Worm (Caenorhabditis elegans) whole organism, young adult: ENCODE results near the gene C31E10.5.

Experiments used
- C17E4.6 ChIP-seq: fragments of 200-800 bp; sonication (Bioruptor generic); IDR thresholded peaks from 2 replicates; pipeline ENCODE4 v1.3.6; 2022; ENCODE audit warnings: missing genetic modification reagents, missing genetic modification characterization, missing compliant biosample characterization
- D2030.7 ChIP-seq: fragments of 200-800 bp; sonication (Bioruptor generic); IDR thresholded peaks from 2 replicates; pipeline ENCODE4 v1.3.6; 2022; ENCODE audit warnings: missing genetic modification reagents, missing genetic modification characterization, missing compliant biosample characterization
- F33H1.4 ChIP-seq: fragments of 200-800 bp; sonication (Bioruptor generic); IDR thresholded peaks from 2 replicates; pipeline ENCODE4 v1.3.6; 2022; ENCODE audit warnings: missing genetic modification reagents, missing genetic modification characterization, missing compliant biosample characterization
- F55B11.4 ChIP-seq: sonication (generic microtip); optimal IDR thresholded peaks from 2 replicates; lab custom pipeline; 2016; ENCODE audit warnings: missing compliant biosample characterization, missing genetic modification characterization, borderline replicate concordance; ENCODE audit not compliant: insufficient read depth
- K11D2.4 ChIP-seq: fragments of 200-800 bp; sonication (Bioruptor generic); IDR thresholded peaks from 2 replicates; pipeline ENCODE4 v1.3.6; 2022; ENCODE audit warnings: missing genetic modification reagents, missing genetic modification characterization, missing compliant biosample characterization
- K12H6.12 ChIP-seq: fragments of 200-800 bp; sonication (Bioruptor generic); optimal IDR thresholded peaks from 2 replicates; lab custom pipeline; 2018; ENCODE audit warnings: mild to moderate bottlenecking, missing genetic modification characterization, missing compliant biosample characterization
- Y53G8AR.9 ChIP-seq: fragments of 200-800 bp; sonication (Bioruptor generic); conservative IDR thresholded peaks from 2 replicates; pipeline ENCODE4 v1.3.6; 2022; ENCODE audit warnings: missing genetic modification reagents, missing genetic modification characterization, missing compliant biosample characterization
- Y79H2A.3 ChIP-seq: fragments of 200-800 bp; sonication (Bioruptor generic); conservative IDR thresholded peaks from 2 replicates; pipeline ENCODE4 v1.3.6; 2022; ENCODE audit warnings: missing genetic modification reagents, missing genetic modification characterization, missing compliant biosample characterization
- akir-1 ChIP-seq: fragments of 200-800 bp; sonication (Bioruptor generic); optimal IDR thresholded peaks from 2 replicates; lab custom pipeline; 2018; ENCODE audit warnings: mild to moderate bottlenecking, missing genetic modification characterization, moderate library complexity, missing compliant biosample characterization
- aptf-2 ChIP-seq: fragments of 200-800 bp; sonication (Bioruptor generic); conservative IDR thresholded peaks from 2 replicates; pipeline ENCODE4 v1.3.6; 2022; ENCODE audit warnings: missing genetic modification reagents, missing genetic modification characterization, missing compliant biosample characterization
- attf-5 ChIP-seq: fragments of 200-800 bp; sonication (Bioruptor generic); optimal IDR thresholded peaks from 2 replicates; lab custom pipeline; 2018; ENCODE audit warnings: mild to moderate bottlenecking, missing genetic modification characterization, missing compliant biosample characterization
- attf-6 ChIP-seq: fragments of 200-800 bp; sonication (Bioruptor generic); IDR thresholded peaks from 2 replicates; pipeline ENCODE4 v1.3.6; 2022; ENCODE audit warnings: missing genetic modification reagents, missing genetic modification characterization, missing compliant biosample characterization
- bed-1 ChIP-seq: fragments of 200-800 bp; sonication (Bioruptor generic); IDR thresholded peaks from 2 replicates; pipeline ENCODE4 v1.3.6; 2022; ENCODE audit warnings: missing genetic modification reagents, missing genetic modification characterization, missing compliant biosample characterization
- cebp-1 ChIP-seq, 2 experiments: fragments of 200-800 bp in 1 of 2; sonication (Bioruptor generic) in 1 of 2; sonication (generic microtip) in 1 of 2; IDR thresholded peaks in 1 of 2; optimal IDR thresholded peaks in 1 of 2; 2 replicates each; pipeline versions ENCODE4 v1.3.6 to Lab custom; 2017 to 2022; ENCODE audit warnings: missing compliant biosample characterization in 2 of 2, missing genetic modification characterization in 2 of 2, mild to moderate bottlenecking in 1 of 2, missing genetic modification reagents in 1 of 2, moderate library complexity in 1 of 2
- ceh-40 ChIP-seq: fragments of 200-800 bp; sonication (Bioruptor generic); IDR thresholded peaks from 2 replicates; pipeline ENCODE4 v1.3.6; 2022; ENCODE audit warnings: missing genetic modification characterization, missing compliant biosample characterization
- dox-1 ChIP-seq: fragments of 200-800 bp; sonication (Bioruptor generic); IDR thresholded peaks from 2 replicates; pipeline ENCODE4 v1.3.6; 2022; ENCODE audit warnings: missing genetic modification reagents, missing genetic modification characterization, missing compliant biosample characterization
- dpl-1 ChIP-seq: fragments of 150-350 bp; optimal IDR thresholded peaks from 2 replicates; lab custom pipeline; 2014; ENCODE audit warnings: missing biosample characterization, missing genetic modification reagents, missing genetic modification characterization
- efl-1 ChIP-seq: fragments of 150-350 bp; optimal IDR thresholded peaks from 2 replicates; lab custom pipeline; 2014; ENCODE audit warnings: missing biosample characterization, missing genetic modification reagents, missing genetic modification characterization
- egl-18 ChIP-seq: fragments of 200-800 bp; sonication (Bioruptor generic); IDR thresholded peaks from 2 replicates; pipeline ENCODE4 v1.3.6; 2022; ENCODE audit warnings: missing genetic modification reagents, missing genetic modification characterization, missing compliant biosample characterization
- egrh-3 ChIP-seq: fragments of 200-800 bp; sonication (Bioruptor generic); IDR thresholded peaks from 2 replicates; pipeline ENCODE4 v1.3.6; 2022; ENCODE audit warnings: missing genetic modification reagents, missing genetic modification characterization, missing compliant biosample characterization
- gei-17 ChIP-seq: fragments of 200-800 bp; sonication (Bioruptor generic); optimal IDR thresholded peaks from 2 replicates; lab custom pipeline; 2018; ENCODE audit warnings: mild to moderate bottlenecking, missing genetic modification characterization, missing compliant biosample characterization
- hlh-12 ChIP-seq: sonication (generic microtip); optimal IDR thresholded peaks from 2 replicates; lab custom pipeline; 2016; ENCODE audit warnings: missing genetic modification characterization, missing compliant biosample characterization
- hmg-20 ChIP-seq: fragments of 200-800 bp; sonication (Bioruptor generic); IDR thresholded peaks from 2 replicates; pipeline ENCODE4 v1.3.6; 2022; ENCODE audit warnings: missing genetic modification reagents, missing genetic modification characterization, missing compliant biosample characterization
- hsf-1 ChIP-seq: fragments of 200-800 bp; sonication (Bioruptor generic); IDR thresholded peaks from 2 replicates; pipeline ENCODE4 v1.3.6; 2022; ENCODE audit warnings: missing genetic modification reagents, missing genetic modification characterization, missing compliant biosample characterization
- let-526 ChIP-seq: fragments of 200-800 bp; sonication (Bioruptor generic); IDR thresholded peaks from 2 replicates; pipeline ENCODE4 v1.3.6; 2022; ENCODE audit warnings: missing genetic modification reagents, missing genetic modification characterization, missing compliant biosample characterization
- lin-40 ChIP-seq: sonication (generic microtip); optimal IDR thresholded peaks from 2 replicates; lab custom pipeline; 2016; ENCODE audit warnings: missing genetic modification characterization, mild to moderate bottlenecking, missing compliant biosample characterization, missing genotype, missing genetic modification reagents
- lin-54 ChIP-seq: fragments of 200-800 bp; sonication (Bioruptor generic); optimal IDR thresholded peaks from 2 replicates; lab custom pipeline; 2018; ENCODE audit warnings: mild to moderate bottlenecking, missing genetic modification characterization, missing compliant biosample characterization
- lir-1 ChIP-seq: fragments of 200-800 bp; sonication (Bioruptor generic); conservative IDR thresholded peaks from 2 replicates; pipeline ENCODE4 v1.3.6; 2022; ENCODE audit warnings: missing genetic modification reagents, missing genetic modification characterization, missing compliant biosample characterization
- lsl-1 ChIP-seq: fragments of 200-800 bp; sonication (Bioruptor generic); optimal IDR thresholded peaks from 2 replicates; lab custom pipeline; 2018; ENCODE audit warnings: mild to moderate bottlenecking, missing genetic modification characterization, moderate library complexity, missing compliant biosample characterization
- madf-10 ChIP-seq: sonication (generic microtip); optimal IDR thresholded peaks from 2 replicates; lab custom pipeline; 2016; ENCODE audit warnings: mild to moderate bottlenecking, missing genetic modification characterization, missing compliant biosample characterization
- madf-3 ChIP-seq: fragments of 200-800 bp; sonication (Bioruptor generic); IDR thresholded peaks from 2 replicates; pipeline ENCODE4 v1.3.6; 2022; ENCODE audit warnings: missing genetic modification reagents, missing genetic modification characterization, missing compliant biosample characterization
- mcd-1 ChIP-seq: fragments of 200-800 bp; sonication (Bioruptor generic); IDR thresholded peaks from 2 replicates; pipeline ENCODE4 v1.3.6; 2022; ENCODE audit warnings: missing genetic modification reagents, missing genetic modification characterization, missing compliant biosample characterization
- nhr-120 ChIP-seq: fragments of 200-800 bp; sonication (Bioruptor generic); IDR thresholded peaks from 2 replicates; pipeline ENCODE4 v1.3.6; 2022; ENCODE audit warnings: missing genetic modification characterization, missing compliant biosample characterization
- nhr-179 ChIP-seq: sonication (generic microtip); optimal IDR thresholded peaks from 2 replicates; lab custom pipeline; 2016; ENCODE audit warnings: mild to moderate bottlenecking, missing genetic modification characterization, missing compliant biosample characterization
- nhr-80 ChIP-seq: sonication (generic microtip); optimal IDR thresholded peaks from 2 replicates; lab custom pipeline; 2016; ENCODE audit warnings: missing genetic modification characterization, missing compliant biosample characterization
- nhr-90 ChIP-seq: sonication (generic microtip); optimal IDR thresholded peaks from 2 replicates; lab custom pipeline; 2016; ENCODE audit warnings: missing genotype, mild to moderate bottlenecking, missing genetic modification characterization, missing compliant biosample characterization
- pbrm-1 ChIP-seq: fragments of 200-800 bp; sonication (Bioruptor generic); IDR thresholded peaks from 2 replicates; pipeline ENCODE4 v1.3.6; 2022; ENCODE audit warnings: missing genetic modification reagents, missing genetic modification characterization, missing compliant biosample characterization
- pha-4 ChIP-seq: fragments of 150-350 bp; sonication (generic microtip); optimal IDR thresholded peaks from 2 replicates; lab custom pipeline; 2014; ENCODE audit warnings: missing biosample characterization, missing genetic modification reagents, missing genetic modification characterization
- rpc-1 ChIP-seq, 2 experiments: fragments of 150-350 bp in 1 of 2; sonication (generic microtip) in 1 of 2; optimal IDR thresholded peaks; 2 replicates each; lab custom pipeline; 2014 to 2018; ENCODE audit warnings: missing biosample characterization in 1 of 2, missing genetic modification characterization in 1 of 2, missing genetic modification reagents in 1 of 2, missing genotype in 1 of 2
- sdz-38 ChIP-seq: sonication (generic microtip); optimal IDR thresholded peaks from 2 replicates; lab custom pipeline; 2016; ENCODE audit warnings: missing genotype, missing genetic modification characterization, missing compliant biosample characterization
- snpc-1.3 ChIP-seq: sonication (generic microtip); optimal IDR thresholded peaks from 2 replicates; lab custom pipeline; 2017; ENCODE audit warnings: missing genetic modification characterization, mild to moderate bottlenecking, missing compliant biosample characterization, antibody characterized with exemption, moderate library complexity, missing genotype, missing genetic modification reagents; ENCODE audit not compliant: insufficient read depth
- sptf-2 ChIP-seq: fragments of 200-800 bp; sonication (Bioruptor generic); optimal IDR thresholded peaks from 2 replicates; lab custom pipeline; 2018; ENCODE audit warnings: mild to moderate bottlenecking, missing genetic modification characterization, missing compliant biosample characterization
- tlf-1 ChIP-seq: fragments of 200-800 bp; sonication (Bioruptor generic); optimal IDR thresholded peaks from 2 replicates; lab custom pipeline; 2018; ENCODE audit warnings: mild to moderate bottlenecking, missing genetic modification characterization, missing compliant biosample characterization
- unc-130 ChIP-seq: sonication (generic microtip); optimal IDR thresholded peaks from 2 replicates; lab custom pipeline; 2016; ENCODE audit warnings: missing genetic modification reagents, missing genetic modification characterization, missing compliant biosample characterization
- zim-3 ChIP-seq: sonication (generic microtip); optimal IDR thresholded peaks from 2 replicates; lab custom pipeline; 2017; ENCODE audit warnings: mild to moderate bottlenecking, missing genetic modification characterization, moderate library complexity, missing compliant biosample characterization
- ztf-18 ChIP-seq: sonication (generic microtip); optimal IDR thresholded peaks from 2 replicates; lab custom pipeline; 2016; ENCODE audit warnings: missing genotype, mild to moderate bottlenecking, missing genetic modification characterization, missing compliant biosample characterization
- ztf-6 ChIP-seq: fragments of 200-800 bp; sonication (Bioruptor generic); IDR thresholded peaks from 2 replicates; pipeline ENCODE4 v1.3.6; 2022; ENCODE audit warnings: missing genetic modification reagents, missing genetic modification characterization, missing compliant biosample characterization

Gene C31E10.5

ce11 chrX:13946693-13947583, 48.7 kb downstream of the C31E10.5 start (continued):
- no peak for TF ChIP-seq hlh-12
- TF ChIP-seq bed-1 (GFP tag; lab: Robert Waterston, UW) = no peak
- no peak for TF ChIP-seq madf-10
- TF ChIP-seq lin-54 = no peak
- TF ChIP-seq pbrm-1 (GFP tag; lab: Robert Waterston, UW) = peak; percentile 55
- TF ChIP-seq egrh-3 (GFP tag; lab: Robert Waterston, UW) = no peak
- no peak for TF ChIP-seq zim-3
- no peak for TF ChIP-seq snpc-1.3
- TF ChIP-seq gei-17 = no peak
- TF ChIP-seq nhr-90 (tag; lab: Kevin White, UChicago) = no peak
- TF ChIP-seq C17E4.6 (GFP tag; lab: Robert Waterston, UW) = no peak
- no peak for TF ChIP-seq efl-1 (GFP tag; lab: Kevin White, UChicago)
- no peak for TF ChIP-seq akir-1 (GFP tag; lab: Kevin White, UChicago)
- TF ChIP-seq nhr-80 (tag; lab: Kevin White, UChicago) = peak; percentile 72
- no peak for TF ChIP-seq lsl-1 (GFP tag; lab: Kevin White, UChicago)
- peak; percentile 37; the same call in 1 of the 2 replicates for TF ChIP-seq attf-6 (GFP tag; lab: Robert Waterston, UW)
- no peak for TF ChIP-seq egl-18 (GFP tag; lab: Robert Waterston, UW)
- TF ChIP-seq K12H6.12 (tag; lab: Kevin White, UChicago) = no peak
- no peak for TF ChIP-seq hsf-1 (GFP tag; lab: Robert Waterston, UW)
- TF ChIP-seq Y53G8AR.9 = no peak
- TF ChIP-seq madf-3 = no peak
- no peak for TF ChIP-seq unc-130 (GFP tag; lab: Kevin White, UChicago)
- no peak for TF ChIP-seq pha-4 (tag; lab: Kevin White, UChicago)
- no peak for TF ChIP-seq tlf-1 (GFP tag; lab: Kevin White, UChicago)
- TF ChIP-seq dox-1 (GFP tag; lab: Robert Waterston, UW) = no peak
- TF ChIP-seq cebp-1 (GFP tag; IDR thresholded peaks at IDR 0.05; lab: Robert Waterston, UW) = no peak
- TF ChIP-seq cebp-1 (tag; optimal IDR thresholded peaks at IDR 0.05; lab: Kevin White, UChicago) = no peak
- no peak for TF ChIP-seq F55B11.4 (tag; lab: Kevin White, UChicago)
- TF ChIP-seq nhr-179 = no peak
- no peak for TF ChIP-seq sptf-2 (GFP tag; lab: Kevin White, UChicago)
- no peak for TF ChIP-seq dpl-1 (GFP tag; lab: Kevin White, UChicago)
- no peak for TF ChIP-seq sdz-38 (tag; lab: Kevin White, UChicago)
- no peak for TF ChIP-seq ceh-40 (GFP tag; lab: Robert Waterston, UW)
- no peak for TF ChIP-seq F33H1.4 (GFP tag; lab: Robert Waterston, UW)
- no peak for TF ChIP-seq K11D2.4 (GFP tag; lab: Robert Waterston, UW)
- TF ChIP-seq ztf-6 = no peak
- no peak for TF ChIP-seq attf-5 (GFP tag; lab: Kevin White, UChicago)
- no peak for TF ChIP-seq aptf-2 (GFP tag; lab: Robert Waterston, UW)
- no peak for TF ChIP-seq ztf-18 (tag; lab: Kevin White, UChicago)
- TF ChIP-seq hmg-20 (GFP tag; lab: Robert Waterston, UW) = no peak
- TF ChIP-seq D2030.7 (GFP tag; lab: Robert Waterston, UW) = no peak
- TF ChIP-seq Y79H2A.3 (GFP tag; lab: Robert Waterston, UW) = no peak
- no peak for TF ChIP-seq nhr-120 (GFP tag; lab: Robert Waterston, UW)
- no peak for TF ChIP-seq lin-40
- TF ChIP-seq lir-1 (GFP tag; lab: Robert Waterston, UW) = no peak
- TF ChIP-seq let-526 (GFP tag; lab: Robert Waterston, UW) = no peak
- no peak for TF ChIP-seq rpc-1 (optimal IDR thresholded peaks at IDR 0.05; lab: Kevin White, UChicago)
- peak; percentile 12 for TF ChIP-seq rpc-1 (tag; optimal IDR thresholded peaks at IDR 0.05; lab: Kevin White, UChicago)
- TF ChIP-seq mcd-1 (GFP tag; lab: Robert Waterston, UW) = no peak
